1 fruit fly cellular context compared by ENCODE assay signal in genomic region chrX:19322945-19323834, dm6.
TF ChIP-seq lines count a peak whose summit lies in the region.

No protein-coding gene starts in this region.

TF ChIP-seq in whole organism, embryonic, 481 proteins besides CTCF, POLR2A, EP300 and RAD21 (continued from another document):
- TF ChIP-seq lilli (GFP tag; optimal IDR thresholded peaks at IDR 0.05; lab: Kevin White, UChicago) (no peak), Doc3 (GFP tag; IDR thresholded peaks at IDR 0.05; lab: Robert Waterston, UW; ENCODE audit: partially characterized antibody) (no peak), CG2678 (tag; optimal IDR thresholded peaks at IDR 0.05; lab: Kevin White, UChicago) (no peak), ewg (GFP tag; optimal IDR thresholded peaks at IDR 0.05; lab: Kevin White, UChicago) (no peak), Sry-δ (GFP tag; optimal IDR thresholded peaks at IDR 0.05; lab: Kevin White, UChicago) (no peak), CG7745 (tag; optimal IDR thresholded peaks at IDR 0.05; lab: Kevin White, UChicago) (no peak), CG17802 (tag; optimal IDR thresholded peaks at IDR 0.05; lab: Kevin White, UChicago) (no peak), D (optimal IDR thresholded peaks at IDR 0.05; lab: Kevin White, UChicago) (no peak), D (GFP tag; optimal IDR thresholded peaks at IDR 0.05; lab: Kevin White, UChicago) (no peak), sens (GFP tag; lab: Kevin White, UChicago) (peak; percentile 33), hkb (optimal IDR thresholded peaks at IDR 0.05; lab: Kevin White, UChicago) (no peak), hkb (GFP tag; IDR thresholded peaks at IDR 0.05; lab: Robert Waterston, UW) (no peak), CG12659 (GFP tag; optimal IDR thresholded peaks at IDR 0.05; lab: Kevin White, UChicago) (no peak), Poxn (GFP tag; IDR thresholded peaks at IDR 0.05; lab: Robert Waterston, UW) (no peak), fd102C (GFP tag; optimal IDR thresholded peaks at IDR 0.05; lab: Kevin White, UChicago) (peak; percentile 17), lab (GFP tag; optimal IDR thresholded peaks at IDR 0.05; lab: Kevin White, UChicago) (no peak), CG10979 (tag; optimal IDR thresholded peaks at IDR 0.05; lab: Kevin White, UChicago) (peak; percentile 39), Dek (tag; optimal IDR thresholded peaks at IDR 0.05; lab: Kevin White, UChicago) (no peak), Neu2 (GFP tag; optimal IDR thresholded peaks at IDR 0.05; lab: Kevin White, UChicago; ENCODE audit: borderline replicate concordance) (no peak), CG18262 (tag; optimal IDR thresholded peaks at IDR 0.05; lab: Kevin White, UChicago) (peak; percentile 13), CG11093 (GFP tag; IDR thresholded peaks at IDR 0.05; lab: Robert Waterston, UW) (no peak), CG16779 (GFP tag; IDR thresholded peaks at IDR 0.05; lab: Robert Waterston, UW) (no peak), CG30403 (GFP tag; optimal IDR thresholded peaks at IDR 0.05; lab: Kevin White, UChicago) (no peak), CG4730 (GFP tag; IDR thresholded peaks at IDR 0.05; lab: Robert Waterston, UW) (no peak), eyg (GFP tag; optimal IDR thresholded peaks at IDR 0.05; lab: Kevin White, UChicago) (no peak), vnd (GFP tag; IDR thresholded peaks at IDR 0.05; lab: Robert Waterston, UW; ENCODE audit: partially characterized antibody) (no peak), vvl (GFP tag; IDR thresholded peaks at IDR 0.05; lab: Robert Waterston, UW) (no peak; the same call in 1 of the 2 replicates), CG31441 (GFP tag; IDR thresholded peaks at IDR 0.05; lab: Robert Waterston, UW) (no peak), dimm (GFP tag; IDR thresholded peaks at IDR 0.05; lab: Robert Waterston, UW) (no peak), ems (GFP tag; optimal IDR thresholded peaks at IDR 0.05; lab: Kevin White, UChicago) (no peak), CG10267 (tag; optimal IDR thresholded peaks at IDR 0.05; lab: Kevin White, UChicago) (peak; percentile 9), CG3838 (GFP tag; optimal IDR thresholded peaks at IDR 0.05; lab: Kevin White, UChicago) (no peak), BtbVII (GFP tag; optimal IDR thresholded peaks at IDR 0.05; lab: Kevin White, UChicago) (no peak), caup (GFP tag; optimal IDR thresholded peaks at IDR 0.05; lab: Kevin White, UChicago; ENCODE audit: severe bottlenecking) (no peak), CrebB (tag; optimal IDR thresholded peaks at IDR 0.05; lab: Kevin White, UChicago) (no peak), CG7786 (GFP tag; optimal IDR thresholded peaks at IDR 0.05; lab: Kevin White, UChicago) (no peak), mirr (GFP tag; optimal IDR thresholded peaks at IDR 0.05; lab: Kevin White, UChicago) (no peak), Nf-YA (GFP tag; IDR thresholded peaks at IDR 0.05; lab: Robert Waterston, UW) (no peak), CG4854 (GFP tag; optimal IDR thresholded peaks at IDR 0.05; lab: Kevin White, UChicago) (no peak), otp (GFP tag; IDR thresholded peaks at IDR 0.05; lab: Robert Waterston, UW) (no peak), CG12299 (tag; optimal IDR thresholded peaks at IDR 0.05; lab: Kevin White, UChicago) (no peak), wek (GFP tag; optimal IDR thresholded peaks at IDR 0.05; lab: Kevin White, UChicago) (no peak), zfh2 (GFP tag; optimal IDR thresholded peaks at IDR 0.05; lab: Kevin White, UChicago) (no peak), gce (GFP tag; IDR thresholded peaks at IDR 0.05; lab: Robert Waterston, UW) (no peak), exex (tag; optimal IDR thresholded peaks at IDR 0.05; lab: Kevin White, UChicago) (no peak), Atf6 (GFP tag; IDR thresholded peaks at IDR 0.05; lab: Robert Waterston, UW) (peak; percentile 7; the same call in 1 of the 2 replicates), pita (GFP tag; optimal IDR thresholded peaks at IDR 0.05; lab: Kevin White, UChicago) (no peak), Abd-B (GFP tag; optimal IDR thresholded peaks at IDR 0.05; lab: Kevin White, UChicago) (no peak), unpg (GFP tag; optimal IDR thresholded peaks at IDR 0.05; lab: Kevin White, UChicago) (no peak), Blimp-1 (GFP tag; optimal IDR thresholded peaks at IDR 0.05; lab: Kevin White, UChicago) (no peak), amos (GFP tag; IDR thresholded peaks at IDR 0.05; lab: Robert Waterston, UW; ENCODE audit: partially characterized antibody) (no peak), CG1602 (GFP tag; optimal IDR thresholded peaks at IDR 0.05; lab: Kevin White, UChicago) (no peak), CG13894 (tag; optimal IDR thresholded peaks at IDR 0.05; lab: Kevin White, UChicago) (no peak), Sox102F (GFP tag; optimal IDR thresholded peaks at IDR 0.05; lab: Kevin White, UChicago) (no peak), gt (GFP tag; IDR thresholded peaks at IDR 0.05; lab: Robert Waterston, UW) (no peak), CG17829 (tag; optimal IDR thresholded peaks at IDR 0.05; lab: Kevin White, UChicago) (no peak), ham (GFP tag; IDR thresholded peaks at IDR 0.05; lab: Robert Waterston, UW) (no peak), CG9727 (GFP tag; optimal IDR thresholded peaks at IDR 0.05; lab: Kevin White, UChicago) (peak; percentile 45), mld (GFP tag; IDR thresholded peaks at IDR 0.05; lab: Robert Waterston, UW; ENCODE audit: partially characterized antibody) (no peak), scrt (GFP tag; optimal IDR thresholded peaks at IDR 0.05; lab: Kevin White, UChicago) (no peak), fd64A (GFP tag; optimal IDR thresholded peaks at IDR 0.05; lab: Kevin White, UChicago) (no peak), klu (GFP tag; IDR thresholded peaks at IDR 0.05; lab: Robert Waterston, UW) (no peak), CG43689 (GFP tag; IDR thresholded peaks at IDR 0.05; lab: Robert Waterston, UW) (no peak), Vsx1 (GFP tag; optimal IDR thresholded peaks at IDR 0.05; lab: Kevin White, UChicago) (no peak), emc (GFP tag; optimal IDR thresholded peaks at IDR 0.05; lab: Kevin White, UChicago) (no peak), ssp (GFP tag; IDR thresholded peaks at IDR 0.05; lab: Robert Waterston, UW) (no peak), zen2 (GFP tag; IDR thresholded peaks at IDR 0.05; lab: Robert Waterston, UW; ENCODE audit: partially characterized antibody) (no peak), Pdp1 (GFP tag; optimal IDR thresholded peaks at IDR 0.05; lab: Kevin White, UChicago) (no peak), HLH4C (GFP tag; IDR thresholded peaks at IDR 0.05; lab: Robert Waterston, UW; ENCODE audit: partially characterized antibody) (no peak), CG2120 (GFP tag; optimal IDR thresholded peaks at IDR 0.05; lab: Kevin White, UChicago) (no peak), Usf (GFP tag; optimal IDR thresholded peaks at IDR 0.05; lab: Kevin White, UChicago) (no peak), Side (GFP tag; optimal IDR thresholded peaks at IDR 0.05; lab: Kevin White, UChicago) (no peak), CG17912 (GFP tag; optimal IDR thresholded peaks at IDR 0.05; lab: Kevin White, UChicago) (no peak), CG16815 (GFP tag; optimal IDR thresholded peaks at IDR 0.05; lab: Kevin White, UChicago) (peak; percentile 34), Med (GFP tag; lab: Kevin White, UChicago) (peak; percentile 54), Ets65A (GFP tag; lab: Kevin White, UChicago) (peak; percentile 92), CG8281 (tag; optimal IDR thresholded peaks at IDR 0.05; lab: Kevin White, UChicago) (no peak), CG14014 (GFP tag; IDR thresholded peaks at IDR 0.05; lab: Robert Waterston, UW) (no peak; the same call in 1 of the 2 replicates), pan (optimal IDR thresholded peaks at IDR 0.05; lab: Kevin White, UChicago) (no peak), pan (GFP tag; optimal IDR thresholded peaks at IDR 0.05 in 1 of 2, IDR thresholded peaks at IDR 0.05 in 1 of 2) (peak in 1 of 2 experiments; percentile 50), CG9932 (GFP tag; IDR thresholded peaks at IDR 0.05; lab: Robert Waterston, UW) (no peak), CG7963 (GFP tag; IDR thresholded peaks at IDR 0.05; lab: Robert Waterston, UW; ENCODE audit: partially characterized antibody) (no peak), HLH3B (GFP tag; IDR thresholded peaks at IDR 0.05; lab: Robert Waterston, UW) (no peak), pho (GFP tag; optimal IDR thresholded peaks at IDR 0.05; lab: Kevin White, UChicago) (no peak), Bgb (GFP tag; IDR thresholded peaks at IDR 0.05; lab: Robert Waterston, UW; ENCODE audit: partially characterized antibody) (0 out of 2 replicates have a peak, but pooled peaks have one; percentile 19), dm (GFP tag; optimal IDR thresholded peaks at IDR 0.05; lab: Kevin White, UChicago) (no peak), CG34422 (GFP tag; IDR thresholded peaks at IDR 0.05; lab: Robert Waterston, UW) (no peak; the same call in 2 of the 3 replicates), Asciz (GFP tag; optimal IDR thresholded peaks at IDR 0.05; lab: Kevin White, UChicago) (no peak), Fer2 (tag; optimal IDR thresholded peaks at IDR 0.05; lab: Kevin White, UChicago) (no peak), CG3995 (GFP tag; optimal IDR thresholded peaks at IDR 0.05; lab: Kevin White, UChicago) (no peak), CG10654 (GFP tag; optimal IDR thresholded peaks at IDR 0.05; lab: Kevin White, UChicago) (no peak), Xrp1 (GFP tag; IDR thresholded peaks at IDR 0.05; lab: Robert Waterston, UW) (peak; percentile 55), CG13424 (tag; optimal IDR thresholded peaks at IDR 0.05; lab: Kevin White, UChicago) (no peak), CG9876 (GFP tag; optimal IDR thresholded peaks at IDR 0.05; lab: Kevin White, UChicago) (no peak), CG9797 (GFP tag; optimal IDR thresholded peaks at IDR 0.05; lab: Kevin White, UChicago) (no peak), CG13624 (GFP tag; optimal IDR thresholded peaks at IDR 0.05; lab: Kevin White, UChicago) (no peak), sob (GFP tag; IDR thresholded peaks at IDR 0.05; lab: Robert Waterston, UW) (no peak), croc (GFP tag; conservative IDR thresholded peaks at IDR 0.05; lab: Robert Waterston, UW) (no peak), odd (GFP tag; optimal IDR thresholded peaks at IDR 0.05; lab: Kevin White, UChicago) (no peak), Ssrp (tag; optimal IDR thresholded peaks at IDR 0.05; lab: Kevin White, UChicago) (no peak), Trl (optimal IDR thresholded peaks at IDR 0.05; lab: Kevin White, UChicago) (peak; percentile 70 to 71), Trl (GFP tag; optimal IDR thresholded peaks at IDR 0.05; lab: Kevin White, UChicago) (no peak), CG11696 (GFP tag; IDR thresholded peaks at IDR 0.05; lab: Robert Waterston, UW) (no peak), Doc2 (GFP tag; IDR thresholded peaks at IDR 0.05; lab: Robert Waterston, UW) (no peak), slou (GFP tag; optimal IDR thresholded peaks at IDR 0.05; lab: Kevin White, UChicago) (no peak), nerfin-2 (GFP tag; IDR thresholded peaks at IDR 0.05; lab: Robert Waterston, UW; ENCODE audit: partially characterized antibody) (no peak), Dip2 (GFP tag; IDR thresholded peaks at IDR 0.05; lab: Robert Waterston, UW) (no peak), Rfx (GFP tag; IDR thresholded peaks at IDR 0.05; lab: Robert Waterston, UW) (no peak), repo (GFP tag; optimal IDR thresholded peaks at IDR 0.05; lab: Kevin White, UChicago) (no peak), zen (tag; optimal IDR thresholded peaks at IDR 0.05; lab: Kevin White, UChicago) (peak; percentile 73), CG1024 (GFP tag; IDR thresholded peaks at IDR 0.05; lab: Robert Waterston, UW) (no peak), CG7357 (GFP tag; IDR thresholded peaks at IDR 0.05; lab: Robert Waterston, UW) (no peak), slp2 (GFP tag; optimal IDR thresholded peaks at IDR 0.05; lab: Kevin White, UChicago) (no peak), chif (GFP tag; optimal IDR thresholded peaks at IDR 0.05; lab: Kevin White, UChicago) (peak in 1 of 2 experiments; percentile 4), CG14965 (GFP tag; optimal IDR thresholded peaks at IDR 0.05; lab: Kevin White, UChicago; ENCODE audit: borderline replicate concordance) (no peak), CG8944 (GFP tag; optimal IDR thresholded peaks at IDR 0.05; lab: Kevin White, UChicago) (no peak), gcm (GFP tag; optimal IDR thresholded peaks at IDR 0.05; lab: Kevin White, UChicago) (no peak), sens-2 (GFP tag; IDR thresholded peaks at IDR 0.05; lab: Robert Waterston, UW) (no peak), CG15696 (tag; optimal IDR thresholded peaks at IDR 0.05; lab: Kevin White, UChicago) (peak; percentile 63), CG17612 (GFP tag; IDR thresholded peaks at IDR 0.05; lab: Robert Waterston, UW) (no peak), phol (tag; optimal IDR thresholded peaks at IDR 0.05; lab: Kevin White, UChicago) (peak; percentile 11), Hmx (GFP tag; optimal IDR thresholded peaks at IDR 0.05; lab: Kevin White, UChicago) (no peak), jigr1 (GFP tag; IDR thresholded peaks at IDR 0.05; lab: Robert Waterston, UW) (no peak), CG4820 (GFP tag; optimal IDR thresholded peaks at IDR 0.05; lab: Kevin White, UChicago) (no peak)
